Worm (Caenorhabditis elegans) whole organism, mixed stage, embryonic: ENCODE results near the gene lin-25.

Source experiments
- M03D4.4 ChIP-seq: sonication (generic microtip); optimal IDR thresholded peaks from 2 replicates; lab custom pipeline; 2017; ENCODE audit warnings: mild to moderate bottlenecking, missing genetic modification characterization, missing compliant biosample characterization
- ceh-43 ChIP-seq: fragments of 200-800 bp; sonication (Bioruptor generic); optimal IDR thresholded peaks from 2 replicates; lab custom pipeline; 2018; ENCODE audit warnings: mild to moderate bottlenecking, missing genetic modification characterization, moderate library complexity, missing compliant biosample characterization
- ceh-83 ChIP-seq: fragments of 200-800 bp; sonication (Bioruptor generic); optimal IDR thresholded peaks from 2 replicates; lab custom pipeline; 2018; ENCODE audit warnings: mild to moderate bottlenecking, missing genetic modification characterization, missing compliant biosample characterization
- cnd-1 ChIP-seq: fragments of 200-800 bp; sonication (Bioruptor generic); optimal IDR thresholded peaks from 2 replicates; lab custom pipeline; 2018; ENCODE audit warnings: mild to moderate bottlenecking, missing genetic modification characterization, missing compliant biosample characterization
- drap-1 ChIP-seq: fragments of 200-800 bp; sonication (Bioruptor generic); optimal IDR thresholded peaks from 3 replicates; lab custom pipeline; 2018; ENCODE audit warnings: mild to moderate bottlenecking, missing genetic modification characterization, missing compliant biosample characterization
- elt-1 ChIP-seq: sonication (generic microtip); optimal IDR thresholded peaks from 2 replicates; lab custom pipeline; 2017; ENCODE audit warnings: missing genetic modification characterization, mild to moderate bottlenecking, missing compliant biosample characterization, antibody characterized with exemption, moderate library complexity, borderline replicate concordance; ENCODE audit not compliant: insufficient read depth
- elt-3 ChIP-seq: fragments of 150-350 bp; optimal IDR thresholded peaks from 2 replicates; lab custom pipeline; 2014; ENCODE audit warnings: missing biosample characterization, missing genetic modification characterization
- ham-2 ChIP-seq: fragments of 200-800 bp; sonication (Bioruptor generic); optimal IDR thresholded peaks from 2 replicates; lab custom pipeline; 2018; ENCODE audit warnings: mild to moderate bottlenecking, missing genetic modification characterization, missing compliant biosample characterization
- hlh-1 ChIP-seq: fragments of 150-350 bp; optimal IDR thresholded peaks from 2 replicates; lab custom pipeline; 2014; ENCODE audit warnings: missing biosample characterization, missing genetic modification reagents, missing genetic modification characterization
- lin-13 ChIP-seq: fragments of 150-350 bp; optimal IDR thresholded peaks from 2 replicates; lab custom pipeline; 2014; ENCODE audit warnings: missing biosample characterization, missing genetic modification characterization
- lsy-2 ChIP-seq: fragments of 150-350 bp; optimal IDR thresholded peaks from 2 replicates; lab custom pipeline; 2014; ENCODE audit warnings: missing biosample characterization, missing genetic modification characterization
- mab-5 ChIP-seq: fragments of 150-350 bp; optimal IDR thresholded peaks from 2 replicates; lab custom pipeline; 2014; ENCODE audit warnings: missing biosample characterization, missing genetic modification characterization
- mep-1 ChIP-seq: fragments of 150-350 bp; optimal IDR thresholded peaks from 2 replicates; lab custom pipeline; 2017; ENCODE audit warnings: missing biosample characterization, missing genetic modification reagents, missing genetic modification characterization, inconsistent platforms
- mls-2 ChIP-seq: sonication (generic microtip); optimal IDR thresholded peaks from 2 replicates; lab custom pipeline; 2016; ENCODE audit warnings: mild to moderate bottlenecking, missing genetic modification characterization, moderate library complexity, missing compliant biosample characterization
- nhr-12 ChIP-seq: fragments of 150-350 bp; optimal IDR thresholded peaks from 2 replicates; lab custom pipeline; 2014; ENCODE audit warnings: missing biosample characterization, missing genetic modification characterization
- nhr-2 ChIP-seq: fragments of 150-350 bp; optimal IDR thresholded peaks from 2 replicates; lab custom pipeline; 2014; ENCODE audit warnings: missing biosample characterization, missing genetic modification characterization
- nhr-237 ChIP-seq: fragments of 150-350 bp; optimal IDR thresholded peaks from 2 replicates; lab custom pipeline; 2014; ENCODE audit warnings: missing biosample characterization, missing genetic modification characterization
- nhr-28 ChIP-seq: fragments of 150-350 bp; optimal IDR thresholded peaks from 2 replicates; lab custom pipeline; 2014; ENCODE audit warnings: missing biosample characterization, missing genetic modification characterization
- nhr-76 ChIP-seq: sonication (generic microtip); optimal IDR thresholded peaks from 2 replicates; lab custom pipeline; 2017; ENCODE audit warnings: missing biosample characterization, missing genetic modification characterization
- sem-2 ChIP-seq: fragments of 200-800 bp; sonication (Bioruptor generic); optimal IDR thresholded peaks from 2 replicates; lab custom pipeline; 2018; ENCODE audit warnings: mild to moderate bottlenecking, missing genetic modification characterization, missing compliant biosample characterization
- snpc-4 ChIP-seq: fragments of 150-350 bp; optimal IDR thresholded peaks from 2 replicates; lab custom pipeline; 2014; ENCODE audit warnings: missing biosample characterization, missing genetic modification characterization
- sptf-1 ChIP-seq: sonication (generic microtip); optimal IDR thresholded peaks from 2 replicates; lab custom pipeline; 2017; ENCODE audit warnings: mild to moderate bottlenecking, missing genetic modification characterization, moderate library complexity, missing compliant biosample characterization
- tbx-8 ChIP-seq: fragments of 200-800 bp; sonication (Bioruptor generic); optimal IDR thresholded peaks from 2 replicates; lab custom pipeline; 2018; ENCODE audit warnings: mild to moderate bottlenecking, missing genetic modification characterization, moderate library complexity, missing compliant biosample characterization
- unc-120 ChIP-seq: sonication (generic microtip); optimal IDR thresholded peaks from 2 replicates; lab custom pipeline; 2017; ENCODE audit warnings: missing genetic modification characterization, missing compliant biosample characterization; ENCODE audit not compliant: poor library complexity, severe bottlenecking
- unc-39 ChIP-seq: fragments of 150-350 bp; optimal IDR thresholded peaks from 2 replicates; lab custom pipeline; 2014; ENCODE audit warnings: missing biosample characterization, missing genetic modification characterization
- unc-62 ChIP-seq: fragments of 150-350 bp; optimal IDR thresholded peaks from 2 replicates; lab custom pipeline; 2014; ENCODE audit warnings: missing biosample characterization, missing genetic modification reagents, missing genetic modification characterization
- zip-8 ChIP-seq: fragments of 150-350 bp; optimal IDR thresholded peaks from 2 replicates; lab custom pipeline; 2014; ENCODE audit warnings: missing biosample characterization, missing genetic modification characterization
- ztf-11 ChIP-seq: fragments of 150-350 bp; optimal IDR thresholded peaks from 2 replicates; lab custom pipeline; 2014; ENCODE audit warnings: missing biosample characterization, missing genetic modification characterization

lin-25 gene

DNA sequence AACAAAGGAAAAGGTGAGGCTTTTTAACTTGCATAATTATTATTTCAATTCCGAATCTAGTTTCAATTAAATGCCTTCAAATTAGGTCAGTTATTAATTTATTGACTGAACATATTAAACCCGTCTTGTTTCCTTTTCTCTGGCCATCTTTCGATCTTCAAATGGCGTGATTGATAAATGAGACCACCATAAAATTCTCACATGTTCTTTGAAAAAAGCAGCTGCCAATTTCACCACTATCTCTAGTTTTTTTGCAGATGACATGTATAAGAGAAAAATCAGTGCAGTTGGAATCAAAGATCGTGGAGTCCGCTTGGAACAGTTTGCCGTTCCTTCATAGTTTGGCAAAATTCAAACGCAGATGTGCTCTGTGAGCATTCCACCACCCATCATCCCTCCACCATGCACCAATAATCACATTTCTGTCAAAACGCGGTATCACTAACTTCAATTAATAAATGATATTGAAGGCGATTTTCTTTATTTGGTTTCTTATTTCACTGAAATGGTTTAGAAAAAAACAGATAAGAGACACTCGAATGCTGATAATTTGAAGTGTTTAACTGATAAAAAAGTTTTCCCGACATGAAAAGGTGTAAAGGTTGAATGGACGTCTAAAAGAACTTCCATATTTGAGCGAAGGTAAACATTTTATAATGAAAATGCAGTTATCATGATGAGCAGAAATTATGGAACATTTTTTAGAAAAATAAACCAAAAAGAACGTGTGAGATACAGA, 11.8 kb upstream of the lin-25 start:
- TF ChIP-seq sptf-1 (tag; lab: Kevin White, UChicago) (no peak), nhr-2 (no peak), drap-1 (no peak), mls-2 (tag; lab: Kevin White, UChicago) (no peak), nhr-237 (no peak), ztf-11 (no peak), snpc-4 (no peak), ceh-43 (GFP tag; lab: Kevin White, UChicago) (no peak), lin-13 (tag; lab: Kevin White, UChicago) (no peak), elt-1 (tag; lab: Kevin White, UChicago) (no peak), tbx-8 (GFP tag; lab: Kevin White, UChicago) (no peak), zip-8 (tag; lab: Kevin White, UChicago) (no peak), unc-62 (GFP tag; lab: Kevin White, UChicago) (no peak)

DNA sequence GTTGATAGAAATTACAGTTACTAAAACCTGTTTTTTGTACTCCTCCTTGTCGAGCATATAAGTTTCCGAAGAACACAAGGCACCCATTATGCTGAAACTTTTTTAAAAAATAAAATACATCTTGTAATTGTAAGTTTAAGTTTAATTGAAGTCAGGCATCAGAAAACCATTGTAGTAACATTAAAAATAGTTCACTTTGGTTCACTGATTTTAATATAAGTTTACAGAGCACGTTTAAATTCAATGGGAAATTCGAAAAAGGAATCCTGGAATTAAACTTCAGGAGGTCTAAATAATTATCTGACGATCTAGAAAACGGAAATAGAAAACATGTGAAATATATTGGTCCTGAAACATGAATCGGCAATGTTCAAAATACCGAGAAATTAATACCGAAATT, 9.3 kb upstream of the lin-25 start, which contains the start of gene gpa-8:
Gene gpa-8, minus strand, starts transcription at position 101 of the 400 bp plus-strand sequence.
- TF ChIP-seq drap-1 (no peak), mab-5 (tag; lab: Kevin White, UChicago) (no peak), sem-2 (GFP tag; lab: Kevin White, UChicago) (no peak), mls-2 (tag; lab: Kevin White, UChicago) (no peak), sptf-1 (tag; lab: Kevin White, UChicago) (no peak), ztf-11 (no peak), elt-3 (tag; lab: Kevin White, UChicago) (no peak), unc-39 (no peak), hlh-1 (no peak), lin-13 (tag; lab: Kevin White, UChicago) (no peak), cnd-1 (tag; lab: Kevin White, UChicago) (no peak), nhr-12 (no peak), unc-120 (tag; lab: Kevin White, UChicago) (no peak), mep-1 (tag; lab: Kevin White, UChicago) (no peak), ceh-83 (GFP tag; lab: Kevin White, UChicago) (no peak), nhr-2 (no peak), tbx-8 (GFP tag; lab: Kevin White, UChicago) (no peak)

DNA sequence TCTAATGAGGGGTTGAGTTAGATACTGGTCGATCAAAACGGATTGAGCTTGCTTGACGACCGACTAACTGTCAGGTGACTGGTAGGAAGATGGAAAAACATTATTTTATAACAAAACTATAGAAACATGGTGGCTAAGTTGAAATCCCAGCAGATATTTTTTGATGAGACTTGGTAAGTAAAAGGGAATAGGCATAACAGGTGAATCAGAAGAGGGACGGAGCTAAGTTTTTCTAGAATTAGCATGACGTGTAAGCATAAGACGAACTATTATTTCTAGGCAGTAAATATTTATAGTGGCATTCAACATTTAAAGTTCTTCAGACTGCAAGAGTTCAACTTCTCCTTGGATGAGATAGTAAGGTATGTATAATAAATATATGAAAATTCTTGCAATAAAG, 5.2 kb upstream of the lin-25 start, which contains the start of gene F56H9.8:
Gene F56H9.8, plus strand, starts transcription at position 301 of the 400 bp plus-strand sequence.
- TF ChIP-seq M03D4.4 (tag; lab: Kevin White, UChicago) (no peak), zip-8 (tag; lab: Kevin White, UChicago) (no peak), tbx-8 (GFP tag; lab: Kevin White, UChicago) (no peak), ztf-11 (no peak)
- TF ChIP-seq, all 35 proteins: peak for 0

DNA sequence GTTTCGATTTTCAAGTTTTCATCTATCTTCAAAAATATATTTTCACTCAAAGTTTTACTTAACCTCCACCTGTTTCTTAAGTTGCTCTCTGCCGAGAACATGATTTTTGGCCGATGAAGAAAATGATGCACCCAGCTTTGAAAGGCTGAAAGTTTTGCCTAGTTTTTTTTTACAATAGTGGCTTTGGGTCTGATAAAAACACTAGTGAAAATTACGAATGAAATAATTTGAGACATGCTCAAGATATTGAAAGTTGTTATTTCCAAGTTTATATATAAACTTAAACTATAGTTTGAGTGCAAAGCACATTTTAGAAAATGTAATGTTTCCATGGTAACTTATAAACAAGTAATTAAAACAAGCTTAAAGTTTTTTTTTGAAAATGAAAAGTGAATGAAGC, 512 bp upstream of the lin-25 start, which contains the start of gene gpa-9:
Gene gpa-9, minus strand, starts transcription at position 101 of the 400 bp plus-strand sequence.
- TF ChIP-seq lsy-2 (tag; lab: Kevin White, UChicago) (no peak), drap-1 (no peak), nhr-12 (no peak), ztf-11 (no peak), hlh-1 (no peak), ceh-83 (GFP tag; lab: Kevin White, UChicago) (no peak), unc-62 (GFP tag; lab: Kevin White, UChicago) (no peak), sptf-1 (tag; lab: Kevin White, UChicago) (no peak)
- TF ChIP-seq, all 35 proteins: peak for 0

DNA sequence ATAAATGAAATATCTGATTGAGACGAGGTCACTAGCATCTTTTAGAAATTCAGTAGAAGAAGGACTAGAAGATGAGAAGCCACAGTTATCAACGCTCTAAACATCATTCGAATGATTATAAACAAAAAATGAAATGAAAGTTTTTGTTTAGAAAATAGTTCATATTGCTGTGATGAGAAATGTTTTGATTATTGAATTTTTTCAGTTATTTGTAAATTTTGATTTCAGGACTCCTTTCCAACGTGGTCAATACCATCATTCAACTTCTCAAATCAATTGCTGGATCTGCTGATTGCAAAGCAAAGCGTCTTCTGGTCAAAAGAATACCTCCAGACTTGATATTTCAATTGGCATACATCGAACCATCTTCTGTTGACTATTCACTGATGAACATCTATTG, 8.4 kb downstream of the lin-25 start, which contains the start of gene W05B10.6:
Gene W05B10.6, minus strand, starts transcription at position 101 of the 400 bp plus-strand sequence.
- no peak for TF ChIP-seq unc-120 (tag; lab: Kevin White, UChicago)
- no peak for TF ChIP-seq sptf-1 (tag; lab: Kevin White, UChicago)
- TF ChIP-seq nhr-76 (tag; lab: Kevin White, UChicago), result no peak
- no peak for TF ChIP-seq tbx-8 (GFP tag; lab: Kevin White, UChicago)
- no peak for TF ChIP-seq ceh-43 (GFP tag; lab: Kevin White, UChicago)
- TF ChIP-seq drap-1, result no peak
- TF ChIP-seq nhr-28, result no peak
- TF ChIP-seq ham-2, result no peak
- TF ChIP-seq elt-3 (tag; lab: Kevin White, UChicago), result no peak
- TF ChIP-seq nhr-237, result no peak
- no peak for TF ChIP-seq M03D4.4 (tag; lab: Kevin White, UChicago)
